Worm (Caenorhabditis elegans) whole organism, L4 larva: Measurements from ENCODE around the gene K09E2.3.
A peak's percentile ranks its signal among the peaks of the same experiment; 100 is the strongest.

Experiments
- D1046.2 ChIP-seq: fragments of 200-800 bp; sonication (Bioruptor generic); IDR thresholded peaks from 2 replicates; pipeline ENCODE4 v1.3.6; 2022; ENCODE audit warnings: missing genetic modification characterization, missing compliant biosample characterization
- F10B5.3 ChIP-seq: sonication (generic microtip); optimal IDR thresholded peaks from 2 replicates; lab custom pipeline; 2016; ENCODE audit warnings: mild to moderate bottlenecking, missing genetic modification characterization, missing compliant biosample characterization
- F26F4.8 ChIP-seq: fragments of 200-800 bp; sonication (Bioruptor generic); conservative IDR thresholded peaks from 2 replicates; pipeline ENCODE4 v1.3.6; 2022; ENCODE audit warnings: missing genetic modification characterization, missing compliant biosample characterization
- F37D6.2 ChIP-seq: sonication (generic microtip); optimal IDR thresholded peaks from 2 replicates; lab custom pipeline; 2016; ENCODE audit warnings: mild to moderate bottlenecking, missing genetic modification characterization, missing compliant biosample characterization
- R02D3.7 ChIP-seq: fragments of 150-350 bp; sonication (generic microtip); optimal IDR thresholded peaks from 3 replicates; lab custom pipeline; 2014; ENCODE audit warnings: missing biosample characterization, missing genetic modification characterization
- T26A8.4 ChIP-seq: fragments of 200-800 bp; sonication (Bioruptor generic); IDR thresholded peaks from 2 replicates; pipeline ENCODE4 v1.3.6; 2022; ENCODE audit warnings: missing genetic modification characterization, missing compliant biosample characterization
- ZK337.2 ChIP-seq: fragments of 200-800 bp; sonication (Bioruptor generic); IDR thresholded peaks from 2 replicates; pipeline ENCODE4 v1.3.6; 2022; ENCODE audit warnings: missing genetic modification reagents, missing genetic modification characterization, missing compliant biosample characterization
- ZK546.5 ChIP-seq, 2 experiments: sonication (generic microtip); optimal IDR thresholded peaks; 2 replicates each; lab custom pipeline; 2017; ENCODE audit warnings: missing biosample characterization in 2 of 2, missing genetic modification characterization in 2 of 2
- ceh-20 ChIP-seq: fragments of 200-800 bp; sonication (Bioruptor generic); IDR thresholded peaks from 2 replicates; pipeline ENCODE4 v1.3.6; 2022; ENCODE audit warnings: missing genetic modification reagents, missing genetic modification characterization, missing compliant biosample characterization
- ceh-32 ChIP-seq: sonication (generic microtip); optimal IDR thresholded peaks from 2 replicates; lab custom pipeline; 2016; ENCODE audit warnings: mild to moderate bottlenecking, missing genetic modification characterization, missing compliant biosample characterization; ENCODE audit not compliant: poor library complexity
- ceh-62 ChIP-seq: sonication (generic microtip); optimal IDR thresholded peaks from 2 replicates; lab custom pipeline; 2017; ENCODE audit warnings: missing biosample characterization, missing genetic modification characterization
- ces-1 ChIP-seq: fragments of 150-350 bp; sonication (generic microtip); optimal IDR thresholded peaks from 4 replicates; lab custom pipeline; 2014; ENCODE audit warnings: missing biosample characterization, missing genetic modification reagents, missing genetic modification characterization
- cey-2 ChIP-seq: sonication (generic microtip); optimal IDR thresholded peaks from 3 replicates; lab custom pipeline; 2017; ENCODE audit warnings: missing genetic modification characterization, mild to moderate bottlenecking, missing compliant biosample characterization, antibody characterized with exemption, borderline replicate concordance; ENCODE audit not compliant: insufficient read depth
- ctbp-1 ChIP-seq: fragments of 200-800 bp; sonication (Bioruptor generic); IDR thresholded peaks from 2 replicates; pipeline ENCODE4 v1.3.6; 2022; ENCODE audit warnings: missing genetic modification reagents, missing genetic modification characterization, missing compliant biosample characterization
- daf-16 ChIP-seq, 3 experiments: sonication (generic microtip); optimal IDR thresholded peaks; 2 replicates each; lab custom pipeline; 2016 to 2017; ENCODE audit warnings: missing genetic modification characterization in 3 of 3, missing genetic modification reagents in 3 of 3, mild to moderate bottlenecking in 2 of 3, missing compliant biosample characterization in 2 of 3, missing biosample characterization in 1 of 3, moderate library complexity in 1 of 3
- daf-19 ChIP-seq: fragments of 200-800 bp; sonication (Bioruptor generic); conservative IDR thresholded peaks from 2 replicates; pipeline ENCODE4 v1.3.6; 2022; ENCODE audit warnings: missing genetic modification characterization, missing compliant biosample characterization
- dmd-6 ChIP-seq: fragments of 200-800 bp; sonication (Bioruptor generic); IDR thresholded peaks from 2 replicates; pipeline ENCODE4 v1.3.6; 2022; ENCODE audit warnings: missing genetic modification reagents, missing genetic modification characterization, missing compliant biosample characterization
- dve-1 ChIP-seq: sonication (generic microtip); optimal IDR thresholded peaks from 2 replicates; lab custom pipeline; 2017; ENCODE audit warnings: antibody characterized with exemption, mild to moderate bottlenecking, missing genetic modification characterization, missing compliant biosample characterization; ENCODE audit not compliant: insufficient read depth
- fkh-10 ChIP-seq: fragments of 150-350 bp; optimal IDR thresholded peaks from 2 replicates; lab custom pipeline; 2014; ENCODE audit warnings: missing biosample characterization, missing genetic modification reagents, missing genetic modification characterization
- fos-1 ChIP-seq: fragments of 150-350 bp; optimal IDR thresholded peaks from 2 replicates; lab custom pipeline; 2014; ENCODE audit warnings: missing biosample characterization, missing genetic modification characterization
- hif-1 ChIP-seq, 2 experiments: sonication (generic microtip); optimal IDR thresholded peaks; 2 replicates each; lab custom pipeline; 2016 to 2017; ENCODE audit warnings: missing compliant biosample characterization in 2 of 2, missing genetic modification characterization in 2 of 2, missing genetic modification reagents in 2 of 2, missing genotype in 2 of 2, mild to moderate bottlenecking in 1 of 2
- hlh-30 ChIP-seq: sonication (generic microtip); optimal IDR thresholded peaks from 2 replicates; lab custom pipeline; 2017; ENCODE audit warnings: antibody characterized with exemption, mild to moderate bottlenecking, missing genetic modification characterization, missing compliant biosample characterization; ENCODE audit not compliant: insufficient read depth
- hmg-1.1 ChIP-seq: fragments of 200-800 bp; sonication (Bioruptor generic); IDR thresholded peaks from 2 replicates; pipeline ENCODE4 v1.3.6; 2022; ENCODE audit warnings: missing genetic modification reagents, missing genetic modification characterization, missing compliant biosample characterization
- lin-1 ChIP-seq: fragments of 200-800 bp; sonication (Bioruptor generic); IDR thresholded peaks from 2 replicates; pipeline ENCODE4 v1.3.6; 2022; ENCODE audit warnings: missing genetic modification reagents, missing genetic modification characterization, missing compliant biosample characterization
- lin-29 ChIP-seq: fragments of 200-800 bp; sonication (Bioruptor generic); IDR thresholded peaks from 2 replicates; pipeline ENCODE4 v1.3.6; 2022; ENCODE audit warnings: missing genetic modification reagents, missing genetic modification characterization, missing compliant biosample characterization
- madf-5 ChIP-seq, 2 experiments: fragments of 200-800 bp; sonication (Bioruptor generic); IDR thresholded peaks; 2 replicates each; pipeline ENCODE4 v1.3.6; 2022; ENCODE audit warnings: missing compliant biosample characterization in 2 of 2, missing genetic modification characterization in 2 of 2
- madf-9 ChIP-seq: fragments of 200-800 bp; sonication (Bioruptor generic); conservative IDR thresholded peaks from 2 replicates; pipeline ENCODE4 v1.3.6; 2022; ENCODE audit warnings: missing genetic modification reagents, missing genetic modification characterization, missing compliant biosample characterization
- mdl-1 ChIP-seq, 2 experiments: fragments of 150-350 bp in 1 of 2; sonication (generic microtip) in 1 of 2; optimal IDR thresholded peaks; 2 replicates each; lab custom pipeline; 2014 to 2017; ENCODE audit warnings: missing biosample characterization in 2 of 2, missing genetic modification characterization in 2 of 2
- mep-1 ChIP-seq: fragments of 150-350 bp; sonication (generic microtip); optimal IDR thresholded peaks from 3 replicates; lab custom pipeline; 2014; ENCODE audit warnings: missing biosample characterization, missing genetic modification characterization
- nhr-10 ChIP-seq: fragments of 150-350 bp; optimal IDR thresholded peaks from 2 replicates; lab custom pipeline; 2014; ENCODE audit warnings: missing biosample characterization, missing genetic modification characterization
- nhr-102 ChIP-seq: sonication (generic microtip); optimal IDR thresholded peaks from 2 replicates; lab custom pipeline; 2016; ENCODE audit warnings: mild to moderate bottlenecking, missing genetic modification characterization, moderate library complexity, missing compliant biosample characterization
- nhr-28 ChIP-seq: fragments of 150-350 bp; optimal IDR thresholded peaks from 2 replicates; lab custom pipeline; 2014; ENCODE audit warnings: missing biosample characterization, missing genetic modification characterization
- nhr-41 ChIP-seq: fragments of 200-800 bp; sonication (Bioruptor generic); IDR thresholded peaks from 2 replicates; pipeline ENCODE4 v1.3.6; 2022; ENCODE audit warnings: missing genetic modification reagents, missing genetic modification characterization, missing compliant biosample characterization
- pha-4 ChIP-seq, 2 experiments: fragments of 150-350 bp in 1 of 2; fragments of 200-800 bp in 1 of 2; sonication (Bioruptor generic) in 1 of 2; IDR thresholded peaks in 1 of 2; optimal IDR thresholded peaks in 1 of 2; 2 replicates each; pipeline versions ENCODE4 v1.3.6 to Lab custom; 2014 to 2022; ENCODE audit warnings: missing genetic modification characterization in 2 of 2, missing genetic modification reagents in 2 of 2, missing biosample characterization in 1 of 2, missing compliant biosample characterization in 1 of 2
- pqm-1 ChIP-seq: sonication (generic microtip); optimal IDR thresholded peaks from 2 replicates; lab custom pipeline; 2017; ENCODE audit warnings: missing biosample characterization, missing genetic modification characterization
- saeg-2 ChIP-seq: fragments of 200-800 bp; sonication (Bioruptor generic); IDR thresholded peaks from 2 replicates; pipeline ENCODE4 v1.3.6; 2022; ENCODE audit warnings: missing genetic modification reagents, missing genetic modification characterization, missing compliant biosample characterization
- sdz-12 ChIP-seq: fragments of 200-800 bp; sonication (Bioruptor generic); optimal IDR thresholded peaks from 2 replicates; lab custom pipeline; 2018; ENCODE audit warnings: mild to moderate bottlenecking, missing genetic modification characterization, missing compliant biosample characterization
- skn-1 ChIP-seq: fragments of 150-350 bp; optimal IDR thresholded peaks from 2 replicates; lab custom pipeline; 2014; ENCODE audit warnings: missing biosample characterization, missing genetic modification characterization
- snpc-4 ChIP-seq: fragments of 150-350 bp; optimal IDR thresholded peaks from 2 replicates; lab custom pipeline; 2014; ENCODE audit warnings: missing biosample characterization, missing genetic modification characterization
- spr-1 ChIP-seq: sonication (generic microtip); optimal IDR thresholded peaks from 2 replicates; lab custom pipeline; 2016; ENCODE audit warnings: mild to moderate bottlenecking, missing genetic modification characterization, missing compliant biosample characterization
- spr-3 ChIP-seq: fragments of 200-800 bp; sonication (Bioruptor generic); optimal IDR thresholded peaks from 2 replicates; lab custom pipeline; 2018; ENCODE audit warnings: mild to moderate bottlenecking, missing genetic modification characterization, missing compliant biosample characterization
- tag-97 ChIP-seq: fragments of 200-800 bp; sonication (Bioruptor generic); IDR thresholded peaks from 2 replicates; pipeline ENCODE4 v1.3.6; 2022; ENCODE audit warnings: missing genetic modification characterization, missing compliant biosample characterization
- tra-1 ChIP-seq: fragments of 200-800 bp; sonication (Bioruptor generic); IDR thresholded peaks from 2 replicates; pipeline ENCODE4 v1.3.6; 2022; ENCODE audit warnings: missing genetic modification reagents, missing genetic modification characterization, missing compliant biosample characterization
- vab-7 ChIP-seq: fragments of 200-800 bp; sonication (Bioruptor generic); IDR thresholded peaks from 2 replicates; pipeline ENCODE4 v1.3.6; 2022; ENCODE audit warnings: missing genetic modification reagents, missing genetic modification characterization, missing compliant biosample characterization
- zag-1 ChIP-seq: fragments of 150-350 bp; optimal IDR thresholded peaks from 2 replicates; lab custom pipeline; 2014; ENCODE audit warnings: missing biosample characterization, missing genetic modification characterization
- zfp-2 ChIP-seq: sonication (generic microtip); optimal IDR thresholded peaks from 2 replicates; lab custom pipeline; 2016; ENCODE audit warnings: mild to moderate bottlenecking, missing genetic modification characterization, missing compliant biosample characterization
- zfp-3 ChIP-seq: fragments of 200-800 bp; sonication (Bioruptor generic); conservative IDR thresholded peaks from 2 replicates; pipeline ENCODE4 v1.3.6; 2022; ENCODE audit warnings: missing genetic modification reagents, missing genetic modification characterization, missing compliant biosample characterization
- zip-11 ChIP-seq: fragments of 200-800 bp; sonication (Bioruptor generic); IDR thresholded peaks from 2 replicates; pipeline ENCODE4 v1.3.6; 2022; ENCODE audit warnings: missing genetic modification characterization, missing compliant biosample characterization
- zip-2 ChIP-seq: fragments of 150-350 bp; optimal IDR thresholded peaks from 2 replicates; lab custom pipeline; 2014; ENCODE audit warnings: missing biosample characterization, missing genetic modification characterization

K09E2.3 gene

DNA sequence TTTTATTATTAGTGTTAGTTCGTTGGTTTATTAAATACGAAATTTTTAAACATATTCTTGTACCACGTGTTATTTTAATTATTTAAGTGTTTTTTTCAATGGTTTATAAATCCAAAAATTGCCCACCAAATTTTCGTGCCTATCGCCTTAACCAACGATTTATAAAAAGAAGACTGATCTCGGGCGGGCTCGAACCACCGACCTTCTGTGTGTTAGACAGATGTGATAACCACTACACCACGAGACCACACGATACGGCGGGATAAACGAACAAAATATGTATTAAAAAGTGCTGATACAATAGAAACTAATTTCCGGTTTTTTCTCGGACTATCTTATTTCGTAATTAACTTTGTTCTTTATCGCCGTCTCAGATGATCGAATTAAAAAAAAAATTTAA, 22.3 kb upstream of the K09E2.3 start (continued):
- TF ChIP-seq pha-4 (GFP tag; IDR thresholded peaks at IDR 0.05; lab: Robert Waterston, UW), result peak; percentile 87
- no peak for TF ChIP-seq pha-4 (tag; optimal IDR thresholded peaks at IDR 0.05; lab: Kevin White, UChicago)
- TF ChIP-seq T26A8.4 (GFP tag; lab: Robert Waterston, UW), result peak; percentile 65
- no peak for TF ChIP-seq tra-1
- no peak for TF ChIP-seq fkh-10 (GFP tag; lab: Kevin White, UChicago)
- TF ChIP-seq ctbp-1 (GFP tag; lab: Robert Waterston, UW), result 0 out of 2 replicates have a peak, but pooled peaks have one; percentile 51
- no peak for TF ChIP-seq skn-1 (tag; lab: Kevin White, UChicago)
- no peak for TF ChIP-seq snpc-4 (tag; lab: Kevin White, UChicago)
- peak; percentile 76 for TF ChIP-seq vab-7 (GFP tag; lab: Robert Waterston, UW)
- TF ChIP-seq zip-2 (tag; lab: Kevin White, UChicago), result no peak
- TF ChIP-seq daf-19 (GFP tag; lab: Robert Waterston, UW), result 0 out of 2 replicates have a peak, but pooled peaks have one; percentile 72
- TF ChIP-seq zfp-2 (tag; lab: Kevin White, UChicago), result peak; percentile 15
- no peak for TF ChIP-seq lin-29 (GFP tag; lab: Robert Waterston, UW)
- TF ChIP-seq spr-3 (GFP tag; lab: Kevin White, UChicago), result no peak
- TF ChIP-seq hif-1 (tag; optimal IDR thresholded peaks at IDR 0.05; lab: Kevin White, UChicago), result no peak
- no peak for TF ChIP-seq dve-1
- TF ChIP-seq dmd-6 (GFP tag; lab: Robert Waterston, UW), result peak; percentile 39
- no peak for TF ChIP-seq F37D6.2 (tag; lab: Kevin White, UChicago)
- no peak for TF ChIP-seq ceh-62 (tag; lab: Kevin White, UChicago)
- no peak for TF ChIP-seq R02D3.7 (tag; lab: Kevin White, UChicago)
- no peak for TF ChIP-seq madf-9 (GFP tag; lab: Robert Waterston, UW)
- no peak for TF ChIP-seq ZK337.2 (GFP tag; lab: Robert Waterston, UW)
- TF ChIP-seq hlh-30 (tag; lab: Kevin White, UChicago), result peak; percentile 62
- no peak for TF ChIP-seq zip-11
- TF ChIP-seq lin-1, result peak; percentile 71; the same call in 1 of the 2 replicates
- peak; percentile 67; the same call in 1 of the 2 replicates for TF ChIP-seq F26F4.8 (GFP tag; lab: Robert Waterston, UW)
- no peak for TF ChIP-seq ces-1
- no peak for TF ChIP-seq spr-1
- no peak for TF ChIP-seq tag-97 (GFP tag; lab: Robert Waterston, UW)
- TF ChIP-seq madf-5 (GFP tag; IDR thresholded peaks at IDR 0.05; lab: Robert Waterston, UW), result 0 out of 4 replicates have a peak, but pooled peaks of 1 of the 2 experiments have one; percentile 27
- no peak for TF ChIP-seq mdl-1 (tag; optimal IDR thresholded peaks at IDR 0.05; lab: Kevin White, UChicago)
- no peak for TF ChIP-seq cey-2 (tag; lab: Kevin White, UChicago)
- no peak for TF ChIP-seq zag-1 (tag; lab: Kevin White, UChicago)
- no peak for TF ChIP-seq nhr-102
- peak; percentile 46; the same call in 1 of the 2 replicates for TF ChIP-seq hmg-1.1 (GFP tag; lab: Robert Waterston, UW)
- no peak for TF ChIP-seq ceh-32 (tag; lab: Kevin White, UChicago)
- peak; percentile 49 to 88 for TF ChIP-seq daf-16 (GFP tag; optimal IDR thresholded peaks at IDR 0.05; lab: Kevin White, UChicago)
- peak; percentile 54 for TF ChIP-seq daf-16 (tag; optimal IDR thresholded peaks at IDR 0.05; lab: Kevin White, UChicago)
- TF ChIP-seq ceh-20, result 0 out of 2 replicates have a peak, but pooled peaks have one; percentile 37
- TF ChIP-seq nhr-41, result 0 out of 2 replicates have a peak, but pooled peaks have one; percentile 42
- TF ChIP-seq saeg-2 (GFP tag; lab: Robert Waterston, UW), result 0 out of 2 replicates have a peak, but pooled peaks have one; percentile 36
- TF ChIP-seq zfp-3, result 0 out of 2 replicates have a peak, but pooled peaks have one; percentile 13
- peak; percentile 10 for TF ChIP-seq mep-1 (tag; lab: Kevin White, UChicago)
- TF ChIP-seq F10B5.3, result no peak
- no peak for TF ChIP-seq nhr-10 (tag; lab: Kevin White, UChicago)
- TF ChIP-seq fos-1, result no peak
- no peak for TF ChIP-seq nhr-28 (tag; lab: Kevin White, UChicago)
- TF ChIP-seq sdz-12 (GFP tag; lab: Kevin White, UChicago), result no peak
- no peak for TF ChIP-seq ZK546.5 (tag; optimal IDR thresholded peaks at IDR 0.05; lab: Kevin White, UChicago)
- no peak for TF ChIP-seq pqm-1
- TF ChIP-seq D1046.2 (GFP tag; lab: Robert Waterston, UW), result no peak
